Worm (Caenorhabditis elegans): ENCODE measurements around the gene dlc-1.

- TF ChIP-seq ceh-90 (tag; optimal IDR thresholded peaks at IDR 0.05) (no peak), hlh-4 (tag; optimal IDR thresholded peaks at IDR 0.05) (no peak), unc-98 (GFP tag; IDR thresholded peaks at IDR 0.05) (no peak)
Observed at ce11 chrIII:6415306-6415973, 48.1 kb downstream of the dlc-1 start, which contains the start of gene nas-4.

Measured in whole organism, L1 larva.